Fruit fly (Drosophila melanogaster): ENCODE data around the gene CG33346.

dm6 chr3R:28628696-28629095 lies 40.3 kb upstream of the CG33346 start:
- TF ChIP-seq tj (GFP tag; optimal IDR thresholded peaks at IDR 0.05), result no peak
- no peak for TF ChIP-seq kay (GFP tag; ENCODE audit: borderline replicate concordance)
- no peak for TF ChIP-seq pad (GFP tag; optimal IDR thresholded peaks at IDR 0.05)
- no peak for TF ChIP-seq Crg-1 (GFP tag; optimal IDR thresholded peaks at IDR 0.05)
- no peak for TF ChIP-seq cnc (optimal IDR thresholded peaks at IDR 0.05)
- TF ChIP-seq bab1 (GFP tag; optimal IDR thresholded peaks at IDR 0.05), result no peak
- no peak for TF ChIP-seq CG7045 (GFP tag; optimal IDR thresholded peaks at IDR 0.05)
- TF ChIP-seq Hr96 (GFP tag; optimal IDR thresholded peaks at IDR 0.05), result no peak
- no peak for TF ChIP-seq ovo (GFP tag; optimal IDR thresholded peaks at IDR 0.05)
- no peak for TF ChIP-seq CG7101 (tag; optimal IDR thresholded peaks at IDR 0.05)
- no peak for TF ChIP-seq CG1620 (GFP tag; optimal IDR thresholded peaks at IDR 0.05)
- TF ChIP-seq CG5204 (GFP tag; optimal IDR thresholded peaks at IDR 0.05), result no peak
- no peak for TF ChIP-seq CG11617 (GFP tag; optimal IDR thresholded peaks at IDR 0.05)
- TF ChIP-seq Mnt (GFP tag; optimal IDR thresholded peaks at IDR 0.05), result no peak
